Worm (Caenorhabditis elegans): ENCODE results near the gene D1086.2.

ce11 chrV:14123176-14123575, 24.7 kb upstream of the D1086.2 start:
- TF ChIP-seq ceh-19 (GFP tag; optimal IDR thresholded peaks at IDR 0.05) (no peak), ama-1 (optimal IDR thresholded peaks at IDR 0.05) (no peak), tbx-2 (tag; optimal IDR thresholded peaks at IDR 0.05) (no peak), unc-42 (tag; optimal IDR thresholded peaks at IDR 0.05) (no peak), C38D4.7 (GFP tag; optimal IDR thresholded peaks at IDR 0.05) (no peak), fax-1 (tag; optimal IDR thresholded peaks at IDR 0.05) (no peak), unc-86 (tag; optimal IDR thresholded peaks at IDR 0.05) (no peak), hlh-30 (tag; optimal IDR thresholded peaks at IDR 0.05; ENCODE audit: insufficient read depth) (no peak), sox-4 (tag; optimal IDR thresholded peaks at IDR 0.05) (no peak), lim-6 (tag; optimal IDR thresholded peaks at IDR 0.05) (no peak), lin-11 (tag; optimal IDR thresholded peaks at IDR 0.05) (no peak), dmd-4 (tag; optimal IDR thresholded peaks at IDR 0.05; ENCODE audit: borderline replicate concordance) (no peak)
